Worm (Caenorhabditis elegans) whole organism, L4 larva: ENCODE results near the gene F13D12.3.

Experiments
- T26A8.4 ChIP-seq: fragments of 200-800 bp; sonication (Bioruptor generic); IDR thresholded peaks from 2 replicates; pipeline ENCODE4 v1.3.6; 2022; ENCODE audit warnings: missing genetic modification characterization, missing compliant biosample characterization
- Y5F2A.4 ChIP-seq: fragments of 200-800 bp; sonication (Bioruptor generic); optimal IDR thresholded peaks from 2 replicates; lab custom pipeline; 2018; ENCODE audit warnings: mild to moderate bottlenecking, missing genetic modification characterization, missing compliant biosample characterization
- ZK546.5 ChIP-seq, 2 experiments: sonication (generic microtip); optimal IDR thresholded peaks; 2 replicates each; lab custom pipeline; 2017; ENCODE audit warnings: missing biosample characterization in 2 of 2, missing genetic modification characterization in 2 of 2
- aha-1 ChIP-seq: fragments of 150-350 bp; peaks from one replicate; lab custom pipeline; 2014; ENCODE audit warnings: missing biosample characterization, missing genetic modification characterization
- aly-2 ChIP-seq: sonication (generic microtip); optimal IDR thresholded peaks from 2 replicates; lab custom pipeline; 2018; ENCODE audit warnings: missing biosample characterization, missing genetic modification characterization
- ceh-20 ChIP-seq: fragments of 200-800 bp; sonication (Bioruptor generic); IDR thresholded peaks from 2 replicates; pipeline ENCODE4 v1.3.6; 2022; ENCODE audit warnings: missing genetic modification reagents, missing genetic modification characterization, missing compliant biosample characterization
- ces-1 ChIP-seq: fragments of 150-350 bp; sonication (generic microtip); optimal IDR thresholded peaks from 4 replicates; lab custom pipeline; 2014; ENCODE audit warnings: missing biosample characterization, missing genetic modification reagents, missing genetic modification characterization
- daf-8 ChIP-seq: fragments of 200-800 bp; sonication (Bioruptor generic); IDR thresholded peaks from 2 replicates; pipeline ENCODE4 v1.3.6; 2022; ENCODE audit warnings: missing genetic modification characterization, missing compliant biosample characterization
- dmd-6 ChIP-seq: fragments of 200-800 bp; sonication (Bioruptor generic); IDR thresholded peaks from 2 replicates; pipeline ENCODE4 v1.3.6; 2022; ENCODE audit warnings: missing genetic modification reagents, missing genetic modification characterization, missing compliant biosample characterization
- dmd-8 ChIP-seq: fragments of 200-800 bp; sonication (Bioruptor generic); IDR thresholded peaks from 2 replicates; pipeline ENCODE4 v1.3.6; 2022; ENCODE audit warnings: missing genetic modification characterization, missing compliant biosample characterization
- dve-1 ChIP-seq: sonication (generic microtip); optimal IDR thresholded peaks from 2 replicates; lab custom pipeline; 2017; ENCODE audit warnings: antibody characterized with exemption, mild to moderate bottlenecking, missing genetic modification characterization, missing compliant biosample characterization; ENCODE audit not compliant: insufficient read depth
- gei-8 ChIP-seq: fragments of 200-800 bp; sonication (Bioruptor generic); optimal IDR thresholded peaks from 2 replicates; lab custom pipeline; 2018; ENCODE audit warnings: mild to moderate bottlenecking, missing genetic modification characterization, missing compliant biosample characterization
- hif-1 ChIP-seq, 2 experiments: sonication (generic microtip); optimal IDR thresholded peaks; 2 replicates each; lab custom pipeline; 2016 to 2017; ENCODE audit warnings: missing compliant biosample characterization in 2 of 2, missing genetic modification characterization in 2 of 2, missing genetic modification reagents in 2 of 2, missing genotype in 2 of 2, mild to moderate bottlenecking in 1 of 2
- hlh-11 ChIP-seq: fragments of 200-800 bp; sonication (Bioruptor generic); optimal IDR thresholded peaks from 2 replicates; lab custom pipeline; 2018; ENCODE audit warnings: mild to moderate bottlenecking, missing genetic modification characterization, missing compliant biosample characterization
- hlh-30 ChIP-seq: sonication (generic microtip); optimal IDR thresholded peaks from 2 replicates; lab custom pipeline; 2017; ENCODE audit warnings: antibody characterized with exemption, mild to moderate bottlenecking, missing genetic modification characterization, missing compliant biosample characterization; ENCODE audit not compliant: insufficient read depth
- hmg-1.1 ChIP-seq: fragments of 200-800 bp; sonication (Bioruptor generic); IDR thresholded peaks from 2 replicates; pipeline ENCODE4 v1.3.6; 2022; ENCODE audit warnings: missing genetic modification reagents, missing genetic modification characterization, missing compliant biosample characterization
- jun-1 ChIP-seq: fragments of 150-350 bp; optimal IDR thresholded peaks from 2 replicates; lab custom pipeline; 2014; ENCODE audit warnings: missing biosample characterization, missing genetic modification reagents, missing genetic modification characterization
- lim-7 ChIP-seq: fragments of 200-800 bp; sonication (Bioruptor generic); IDR thresholded peaks from 2 replicates; pipeline ENCODE4 v1.3.6; 2022; ENCODE audit warnings: missing genetic modification characterization, missing compliant biosample characterization
- lin-29 ChIP-seq: fragments of 200-800 bp; sonication (Bioruptor generic); IDR thresholded peaks from 2 replicates; pipeline ENCODE4 v1.3.6; 2022; ENCODE audit warnings: missing genetic modification reagents, missing genetic modification characterization, missing compliant biosample characterization
- lsy-2 ChIP-seq, 2 experiments: fragments of 150-350 bp in 1 of 2; sonication (generic microtip) in 1 of 2; optimal IDR thresholded peaks; 2 replicates each; lab custom pipeline; 2014 to 2017; ENCODE audit warnings: missing biosample characterization in 2 of 2, missing genetic modification characterization in 2 of 2
- madf-5 ChIP-seq, 2 experiments: fragments of 200-800 bp; sonication (Bioruptor generic); IDR thresholded peaks; 2 replicates each; pipeline ENCODE4 v1.3.6; 2022; ENCODE audit warnings: missing compliant biosample characterization in 2 of 2, missing genetic modification characterization in 2 of 2
- mdl-1 ChIP-seq, 2 experiments: fragments of 150-350 bp in 1 of 2; sonication (generic microtip) in 1 of 2; optimal IDR thresholded peaks; 2 replicates each; lab custom pipeline; 2014 to 2017; ENCODE audit warnings: missing biosample characterization in 2 of 2, missing genetic modification characterization in 2 of 2
- mep-1 ChIP-seq: fragments of 150-350 bp; sonication (generic microtip); optimal IDR thresholded peaks from 3 replicates; lab custom pipeline; 2014; ENCODE audit warnings: missing biosample characterization, missing genetic modification characterization
- mes-2 ChIP-seq: sonication (generic microtip); optimal IDR thresholded peaks from 2 replicates; lab custom pipeline; 2016; ENCODE audit warnings: missing genotype, mild to moderate bottlenecking, missing genetic modification characterization, missing compliant biosample characterization; ENCODE audit not compliant: poor library complexity, severe bottlenecking
- mxl-3 ChIP-seq: fragments of 200-800 bp; sonication (Bioruptor generic); optimal IDR thresholded peaks from 2 replicates; lab custom pipeline; 2018; ENCODE audit warnings: mild to moderate bottlenecking, missing genetic modification characterization, missing compliant biosample characterization
- nhr-28 ChIP-seq: fragments of 150-350 bp; optimal IDR thresholded peaks from 2 replicates; lab custom pipeline; 2014; ENCODE audit warnings: missing biosample characterization, missing genetic modification characterization
- nhr-48 ChIP-seq: sonication (generic microtip); optimal IDR thresholded peaks from 2 replicates; lab custom pipeline; 2016; ENCODE audit warnings: mild to moderate bottlenecking, missing genetic modification characterization, missing compliant biosample characterization
- pqm-1 ChIP-seq: sonication (generic microtip); optimal IDR thresholded peaks from 2 replicates; lab custom pipeline; 2017; ENCODE audit warnings: missing biosample characterization, missing genetic modification characterization
- snpc-4 ChIP-seq: fragments of 150-350 bp; optimal IDR thresholded peaks from 2 replicates; lab custom pipeline; 2014; ENCODE audit warnings: missing biosample characterization, missing genetic modification characterization
- spr-1 ChIP-seq: sonication (generic microtip); optimal IDR thresholded peaks from 2 replicates; lab custom pipeline; 2016; ENCODE audit warnings: mild to moderate bottlenecking, missing genetic modification characterization, missing compliant biosample characterization
- tra-1 ChIP-seq: fragments of 200-800 bp; sonication (Bioruptor generic); IDR thresholded peaks from 2 replicates; pipeline ENCODE4 v1.3.6; 2022; ENCODE audit warnings: missing genetic modification reagents, missing genetic modification characterization, missing compliant biosample characterization
- unc-62 ChIP-seq, 3 experiments: fragments of 150-350 bp in 1 of 3; sonication (generic microtip); optimal IDR thresholded peaks in 2 of 3; peaks in 1 of 3; 1 replicate in 1 of 3; 2 replicates in 2 of 3; lab custom pipeline; 2014 to 2017; ENCODE audit warnings: missing biosample characterization in 3 of 3, missing genetic modification characterization in 3 of 3, missing genetic modification reagents in 3 of 3, missing genotype in 1 of 3
- zip-11 ChIP-seq: fragments of 200-800 bp; sonication (Bioruptor generic); IDR thresholded peaks from 2 replicates; pipeline ENCODE4 v1.3.6; 2022; ENCODE audit warnings: missing genetic modification characterization, missing compliant biosample characterization

The F13D12.3 gene

DNA sequence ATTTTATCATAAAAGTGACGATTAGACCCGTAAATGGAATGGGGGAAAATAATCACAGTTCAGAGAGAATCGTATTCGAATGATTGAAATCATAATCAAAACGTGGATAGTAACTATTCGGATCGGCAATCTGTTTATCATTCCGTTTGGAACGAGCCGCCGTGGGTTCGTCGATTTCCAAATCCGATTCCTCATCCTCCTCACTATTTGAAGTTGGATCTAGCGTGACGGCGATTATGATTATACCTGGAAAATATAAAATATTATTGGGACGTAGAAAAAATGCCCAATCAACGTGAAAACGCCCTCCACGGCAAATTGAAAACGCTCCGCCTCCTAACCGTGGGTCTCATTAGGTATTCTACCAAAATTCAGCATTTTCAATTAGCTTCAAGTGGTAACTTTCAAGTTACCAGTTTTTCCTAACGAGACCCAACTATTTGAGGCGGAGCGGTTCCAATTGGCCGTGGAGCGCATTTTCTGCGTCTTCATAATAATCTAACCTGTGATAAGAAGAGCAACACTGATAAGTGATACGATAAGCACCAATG is 11.0 kb downstream of the F13D12.3 start (continued):
- TF ChIP-seq Y5F2A.4 (GFP tag; lab: Kevin White, UChicago) (no peak), hlh-30 (tag; lab: Kevin White, UChicago) (no peak), snpc-4 (no peak)

DNA sequence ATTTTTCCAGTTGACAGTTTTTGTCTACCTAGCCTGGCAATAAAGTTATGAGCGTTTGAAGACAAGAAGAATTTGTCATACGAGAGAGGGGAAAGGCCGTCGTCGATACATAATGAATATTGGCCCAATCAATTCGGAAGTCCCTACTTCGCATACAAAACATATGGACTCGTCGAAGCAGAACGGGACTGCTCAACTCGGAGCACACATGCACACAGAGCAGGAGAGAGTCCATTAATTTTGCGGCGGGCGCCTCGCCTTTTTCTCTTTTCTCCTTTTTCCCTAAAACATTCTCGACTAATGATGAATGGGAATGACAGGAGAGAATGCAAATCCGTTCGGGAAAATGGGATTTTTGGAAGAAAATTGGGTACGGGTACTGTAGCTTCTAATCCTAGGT is 12.3 kb downstream of the F13D12.3 start, which contains the start of gene F13D12.8:
TSS of gene F13D12.8 (minus strand) at position 82 of the 400 bp plus-strand sequence.
- TF ChIP-seq hmg-1.1 (0 out of 2 replicates have a peak, but pooled peaks have one; percentile 19), lim-7 (no peak)

ce11 chrII:11733850-11734249 is 13.6 kb downstream of the F13D12.3 start:
- TF ChIP-seq hif-1 (tag; optimal IDR thresholded peaks at IDR 0.05; lab: Kevin White, UChicago) = no peak
- no peak for TF ChIP-seq lin-29 (GFP tag; lab: Robert Waterston, UW)
- no peak for TF ChIP-seq aly-2 (tag; lab: Kevin White, UChicago)

- no peak for TF ChIP-seq tra-1 (GFP tag; lab: Robert Waterston, UW)
- peak; percentile 33 for TF ChIP-seq hlh-11
- no peak for TF ChIP-seq ceh-20 (GFP tag; lab: Robert Waterston, UW)
- peak; percentile 31 for TF ChIP-seq mep-1
- peak; percentile 48 for TF ChIP-seq nhr-28 (tag; lab: Kevin White, UChicago)
- peak; percentile 49 for TF ChIP-seq mxl-3 (GFP tag; lab: Kevin White, UChicago)
- peak; percentile 9 for TF ChIP-seq spr-1 (tag; lab: Kevin White, UChicago)
- TF ChIP-seq aha-1 (tag; lab: Kevin White, UChicago) = peak; percentile 12
- TF ChIP-seq unc-62 (GFP tag; optimal IDR thresholded peaks at IDR 0.05 in 1 of 2; lab: Kevin White, UChicago) = peak in 1 of 2 experiments; percentile 79
- no peak for TF ChIP-seq unc-62 (tag; optimal IDR thresholded peaks at IDR 0.05; lab: Kevin White, UChicago)
- peak; percentile 39 for TF ChIP-seq hlh-30 (tag; lab: Kevin White, UChicago)
- TF ChIP-seq lsy-2 (tag; optimal IDR thresholded peaks at IDR 0.05; lab: Kevin White, UChicago) = peak in 1 of 2 experiments; percentile 32
- peak in 1 of 2 experiments; percentile 18 for TF ChIP-seq mdl-1 (tag; optimal IDR thresholded peaks at IDR 0.05; lab: Kevin White, UChicago)
- no peak for TF ChIP-seq zip-11 (GFP tag; lab: Robert Waterston, UW)
Observed at ce11 chrII:11737347-11737746, 17.1 kb downstream of the F13D12.3 start.

- TF ChIP-seq nhr-48 (peak; percentile 21), ces-1 (GFP tag; lab: Kevin White, UChicago) (no peak), madf-5 (GFP tag; IDR thresholded peaks at IDR 0.05; lab: Robert Waterston, UW) (no peak), dve-1 (tag; lab: Kevin White, UChicago) (peak; percentile 38), ZK546.5 (tag; optimal IDR thresholded peaks at IDR 0.05; lab: Kevin White, UChicago) (no peak), aha-1 (tag; lab: Kevin White, UChicago) (peak; percentile 41), jun-1 (tag; lab: Kevin White, UChicago) (no peak), lsy-2 (tag; optimal IDR thresholded peaks at IDR 0.05; lab: Kevin White, UChicago) (no peak), mes-2 (peak; percentile 16), tra-1 (GFP tag; lab: Robert Waterston, UW) (peak; percentile 9; the same call in 1 of the 2 replicates), daf-8 (no peak), hlh-11 (peak; percentile 59), dmd-6 (GFP tag; lab: Robert Waterston, UW) (peak; percentile 78), pqm-1 (tag; lab: Kevin White, UChicago) (peak; percentile 68), hif-1 (tag; optimal IDR thresholded peaks at IDR 0.05; lab: Kevin White, UChicago) (no peak), gei-8 (GFP tag; lab: Kevin White, UChicago) (no peak), dmd-8 (GFP tag; lab: Robert Waterston, UW) (no peak), nhr-28 (tag; lab: Kevin White, UChicago) (peak; percentile 74), T26A8.4 (GFP tag; lab: Robert Waterston, UW) (no peak), unc-62 (GFP tag; optimal IDR thresholded peaks at IDR 0.05 in 1 of 2; lab: Kevin White, UChicago) (peak in 1 of 2 experiments; percentile 1), unc-62 (tag; optimal IDR thresholded peaks at IDR 0.05; lab: Kevin White, UChicago) (no peak)
Observed at ce11 chrII:11739199-11739598, 19.0 kb downstream of the F13D12.3 start, which contains the start of gene ctsa-1.2. Gene ctsa-1.2 (plus strand): TSS chrII:11739358.
